Worm (Caenorhabditis elegans): ENCODE results near the gene T25D1.3.

The T25D1.3 gene

ce11 chrX:16524310-16524709, 18.9 kb downstream of the T25D1.3 start:
- TF ChIP-seq F52B5.7 (tag; optimal IDR thresholded peaks at IDR 0.05), result no peak
- TF ChIP-seq F22D6.2 (tag; optimal IDR thresholded peaks at IDR 0.05), result no peak
- TF ChIP-seq lir-1 (GFP tag; conservative IDR thresholded peaks at IDR 0.05), result no peak
- TF ChIP-seq dox-1 (GFP tag; IDR thresholded peaks at IDR 0.05), result no peak
- no peak for TF ChIP-seq K12H6.12 (tag; optimal IDR thresholded peaks at IDR 0.05)
- no peak for TF ChIP-seq B0261.1 (tag; optimal IDR thresholded peaks at IDR 0.05)
- no peak for TF ChIP-seq sptf-2 (GFP tag; optimal IDR thresholded peaks at IDR 0.05)
- no peak for TF ChIP-seq mes-4 (tag; optimal IDR thresholded peaks at IDR 0.05)
- TF ChIP-seq ccch-3 (GFP tag; optimal IDR thresholded peaks at IDR 0.05), result no peak
- no peak for TF ChIP-seq ekl-4 (GFP tag; IDR thresholded peaks at IDR 0.05)
- TF ChIP-seq snpc-1.3 (tag; optimal IDR thresholded peaks at IDR 0.05; ENCODE audit: insufficient read depth), result no peak
- TF ChIP-seq egl-18 (GFP tag; IDR thresholded peaks at IDR 0.05), result no peak
- no peak for TF ChIP-seq somi-1 (GFP tag; optimal IDR thresholded peaks at IDR 0.05)
- no peak for TF ChIP-seq pha-4 (tag; optimal IDR thresholded peaks at IDR 0.05)

- no peak for TF ChIP-seq hmg-20 (GFP tag; IDR thresholded peaks at IDR 0.05)
- TF ChIP-seq aptf-3 (GFP tag; IDR thresholded peaks at IDR 0.05), result 0 out of 2 replicates have a peak, but pooled peaks have one; percentile 9
- no peak for TF ChIP-seq madf-6 (GFP tag; IDR thresholded peaks at IDR 0.05)
- TF ChIP-seq ceh-91 (GFP tag; IDR thresholded peaks at IDR 0.05), result no peak
- TF ChIP-seq Y95B8A.8 (GFP tag; IDR thresholded peaks at IDR 0.05), result no peak
- TF ChIP-seq ets-4 (GFP tag; optimal IDR thresholded peaks at IDR 0.05), result no peak
- no peak for TF ChIP-seq nfya-1 (tag; optimal IDR thresholded peaks at IDR 0.05; ENCODE audit: borderline replicate concordance, insufficient read depth)
- no peak for TF ChIP-seq efl-1 (GFP tag; optimal IDR thresholded peaks at IDR 0.05)
- TF ChIP-seq zfh-2 (GFP tag; conservative IDR thresholded peaks at IDR 0.05), result peak; percentile 57; the same call in 1 of the 2 replicates
Observed at ce11 chrX:16525632-16526031, 20.2 kb downstream of the T25D1.3 start.

ce11 chrX:16527815-16528214, 22.4 kb downstream of the T25D1.3 start:
- 0 out of 2 replicates have a peak, but pooled peaks have one; percentile 51 for TF ChIP-seq ceh-58 (GFP tag; IDR thresholded peaks at IDR 0.05)
- TF ChIP-seq ceh-27 (GFP tag; optimal IDR thresholded peaks at IDR 0.05), result peak; percentile 18
- TF ChIP-seq zfh-2 (GFP tag; conservative IDR thresholded peaks at IDR 0.05), result peak; percentile 86
- TF ChIP-seq lin-26 (GFP tag; IDR thresholded peaks at IDR 0.05), result 0 out of 2 replicates have a peak, but pooled peaks have one; percentile 15
- TF ChIP-seq ztf-26 (tag; optimal IDR thresholded peaks at IDR 0.05), result no peak
- TF ChIP-seq F37B4.10 (GFP tag; IDR thresholded peaks at IDR 0.05), result 0 out of 2 replicates have a peak, but pooled peaks have one; percentile 42

ce11 chrX:16529937-16530336, 24.5 kb downstream of the T25D1.3 start:
- no peak for TF ChIP-seq ztf-18 (tag; optimal IDR thresholded peaks at IDR 0.05)
- no peak for TF ChIP-seq chd-7 (tag; optimal IDR thresholded peaks at IDR 0.05)
- no peak for TF ChIP-seq ztf-28 (GFP tag; IDR thresholded peaks at IDR 0.05)
- no peak for TF ChIP-seq hlh-26 (GFP tag; conservative IDR thresholded peaks at IDR 0.05)
- TF ChIP-seq zfh-2 (GFP tag; conservative IDR thresholded peaks at IDR 0.05), result no peak
- TF ChIP-seq ztf-25 (GFP tag; IDR thresholded peaks at IDR 0.05), result no peak
- TF ChIP-seq egrh-3 (GFP tag; IDR thresholded peaks at IDR 0.05), result no peak

- TF ChIP-seq mes-4 (tag; optimal IDR thresholded peaks at IDR 0.05) (no peak), F37B4.10 (GFP tag; IDR thresholded peaks at IDR 0.05) (no peak), Y95B8A.8 (GFP tag; IDR thresholded peaks at IDR 0.05) (no peak), athp-1 (tag; optimal IDR thresholded peaks at IDR 0.05) (no peak), somi-1 (GFP tag; optimal IDR thresholded peaks at IDR 0.05) (no peak), snpc-1.3 (tag; optimal IDR thresholded peaks at IDR 0.05; ENCODE audit: insufficient read depth) (no peak), C17E4.6 (GFP tag; IDR thresholded peaks at IDR 0.05) (no peak), tbx-9 (tag; optimal IDR thresholded peaks at IDR 0.05; ENCODE audit: borderline replicate concordance) (no peak), let-526 (GFP tag; IDR thresholded peaks at IDR 0.05) (no peak), Y53F4B.3 (GFP tag; IDR thresholded peaks at IDR 0.05) (no peak), attf-3 (GFP tag; conservative IDR thresholded peaks at IDR 0.05) (no peak), zim-3 (tag; optimal IDR thresholded peaks at IDR 0.05) (no peak), lin-54 (GFP tag; optimal IDR thresholded peaks at IDR 0.05) (no peak), ztf-18 (tag; optimal IDR thresholded peaks at IDR 0.05) (no peak), rpc-1 (optimal IDR thresholded peaks at IDR 0.05) (no peak), rpc-1 (tag; optimal IDR thresholded peaks at IDR 0.05) (no peak)
Observed at ce11 chrX:16530455-16530854, 25.0 kb downstream of the T25D1.3 start.
